Fruit fly (Drosophila melanogaster) whole organism, embryonic: Measurements from ENCODE around the gene Vm26Aa.

Experiments used
- Bdp1 ChIP-seq: fragments of 200-800 bp; sonication (Bioruptor generic); optimal IDR thresholded peaks from 3 replicates; lab custom pipeline; 2016; ENCODE audit warnings: missing biosample characterization, missing genetic modification characterization
- Bteb2 ChIP-seq: fragments of 200-800 bp; sonication (Bioruptor generic); optimal IDR thresholded peaks from 2 replicates; lab custom pipeline; 2016; ENCODE audit warnings: missing biosample characterization, missing genetic modification characterization
- CG10654 ChIP-seq: fragments of 200-800 bp; sonication (Bioruptor generic); optimal IDR thresholded peaks from 2 replicates; lab custom pipeline; 2016; ENCODE audit warnings: missing biosample characterization, missing genetic modification characterization
- CG12104 ChIP-seq: fragments of 200-800 bp; sonication (Bioruptor generic); optimal IDR thresholded peaks from 3 replicates; lab custom pipeline; 2016; ENCODE audit warnings: missing biosample characterization, missing genetic modification characterization
- CG12236 ChIP-seq: fragments of 200-800 bp; sonication (Bioruptor generic); optimal IDR thresholded peaks from 2 replicates; lab custom pipeline; 2016; ENCODE audit warnings: missing biosample characterization, missing genetic modification characterization
- CG14860 ChIP-seq: fragments of 200-800 bp; sonication (Bioruptor generic); IDR thresholded peaks from 3 replicates; pipeline ENCODE4 v1.3.6; 2022; ENCODE audit warnings: missing biosample characterization, missing genetic modification characterization; ENCODE audit not compliant: partially characterized antibody
- CG14965 ChIP-seq: fragments of 200-800 bp; sonication (Bioruptor generic); optimal IDR thresholded peaks from 2 replicates; lab custom pipeline; 2016; ENCODE audit warnings: missing biosample characterization, missing genetic modification characterization, borderline replicate concordance
- CG15073 ChIP-seq: fragments of 200-800 bp; sonication (Bioruptor generic); optimal IDR thresholded peaks from 2 replicates; lab custom pipeline; 2016; ENCODE audit warnings: missing biosample characterization, missing genetic modification characterization
- CG1792 ChIP-seq: fragments of 200-800 bp; sonication (Bioruptor generic); optimal IDR thresholded peaks from 2 replicates; lab custom pipeline; 2016; ENCODE audit warnings: missing biosample characterization, missing genetic modification characterization
- CG18619 ChIP-seq: fragments of 200-800 bp; sonication (Bioruptor generic); optimal IDR thresholded peaks from 3 replicates; lab custom pipeline; 2017; ENCODE audit warnings: missing biosample characterization, mild to moderate bottlenecking, missing genetic modification characterization
- CG2678 ChIP-seq: fragments of 200-800 bp; sonication (Bioruptor generic); optimal IDR thresholded peaks from 3 replicates; lab custom pipeline; 2019; ENCODE audit warnings: missing biosample characterization, mild to moderate bottlenecking, missing genetic modification characterization, moderate library complexity
- CG30020 ChIP-seq: fragments of 200-800 bp; optimal IDR thresholded peaks from 2 replicates; lab custom pipeline; 2019; ENCODE audit warnings: missing biosample characterization, mild to moderate bottlenecking, missing genetic modification characterization, moderate library complexity
- CG4730 ChIP-seq: fragments of 200-800 bp; sonication (Bioruptor generic); IDR thresholded peaks from 2 replicates; pipeline ENCODE4 v1.3.6; 2022; ENCODE audit warnings: missing biosample characterization, missing genetic modification characterization
- CG5245 ChIP-seq: fragments of 200-800 bp; sonication (Bioruptor generic); optimal IDR thresholded peaks from 3 replicates; lab custom pipeline; 2016; ENCODE audit warnings: missing biosample characterization, missing genetic modification characterization
- CG6175 ChIP-seq: fragments of 200-800 bp; sonication (Bioruptor generic); IDR thresholded peaks from 3 replicates; pipeline ENCODE4 v1.3.6; 2022; ENCODE audit warnings: missing biosample characterization, missing genetic modification characterization
- CG7839 ChIP-seq: fragments of 200-800 bp; sonication (Bioruptor generic); optimal IDR thresholded peaks from 3 replicates; lab custom pipeline; 2018; ENCODE audit warnings: missing biosample characterization, mild to moderate bottlenecking, missing genetic modification characterization, moderate library complexity
- CG8281 ChIP-seq: fragments of 200-800 bp; sonication (Bioruptor generic); optimal IDR thresholded peaks from 2 replicates; lab custom pipeline; 2018; ENCODE audit warnings: missing biosample characterization, mild to moderate bottlenecking, missing genetic modification characterization, moderate library complexity
- CG8924 ChIP-seq: fragments of 200-800 bp; optimal IDR thresholded peaks from 3 replicates; lab custom pipeline; 2019; ENCODE audit warnings: missing biosample characterization, mild to moderate bottlenecking, missing genetic modification characterization, moderate library complexity
- CG9215 ChIP-seq: fragments of 200-800 bp; sonication (Bioruptor generic); IDR thresholded peaks from 2 replicates; pipeline ENCODE4 v1.3.6; 2022; ENCODE audit warnings: missing biosample characterization, missing genetic modification characterization
- CG9797 ChIP-seq: fragments of 200-800 bp; sonication (Bioruptor generic); optimal IDR thresholded peaks from 3 replicates; lab custom pipeline; 2018; ENCODE audit warnings: missing biosample characterization, mild to moderate bottlenecking, missing genetic modification characterization
- CoRest ChIP-seq: fragments of 200-800 bp; sonication (Bioruptor generic); optimal IDR thresholded peaks from 3 replicates; lab custom pipeline; 2018; ENCODE audit warnings: missing biosample characterization, mild to moderate bottlenecking, missing genetic modification characterization, moderate library complexity
- D19B ChIP-seq: fragments of 200-800 bp; sonication (Bioruptor generic); optimal IDR thresholded peaks from 2 replicates; lab custom pipeline; 2017; ENCODE audit warnings: missing biosample characterization, mild to moderate bottlenecking, missing genetic modification characterization
- Hr51 ChIP-seq, 2 experiments: fragments of 200-800 bp; sonication (Bioruptor generic); optimal IDR thresholded peaks; 2 replicates in 1 of 2; 3 replicates in 1 of 2; lab custom pipeline; 2016 to 2018; ENCODE audit warnings: missing biosample characterization in 2 of 2, missing genetic modification characterization in 2 of 2, mild to moderate bottlenecking in 1 of 2, moderate library complexity in 1 of 2
- Rfx ChIP-seq: fragments of 200-800 bp; sonication (Bioruptor generic); IDR thresholded peaks from 2 replicates; pipeline ENCODE4 v1.3.6; 2022; ENCODE audit warnings: missing biosample characterization, missing genetic modification characterization
- Rx ChIP-seq: fragments of 200-800 bp; sonication (Bioruptor generic); IDR thresholded peaks from 2 replicates; pipeline ENCODE4 v1.3.6; 2022; ENCODE audit warnings: missing biosample characterization, missing genetic modification characterization
- Side ChIP-seq: fragments of 200-800 bp; sonication (Bioruptor generic); optimal IDR thresholded peaks from 2 replicates; lab custom pipeline; 2016; ENCODE audit warnings: missing biosample characterization, missing genetic modification characterization
- Sin3A ChIP-seq: fragments of >200 bp; optimal IDR thresholded peaks from 2 replicates; lab custom pipeline; 2018
- YL-1 ChIP-seq: fragments of 200-800 bp; sonication (Bioruptor generic); optimal IDR thresholded peaks from 3 replicates; lab custom pipeline; 2017; ENCODE audit warnings: missing biosample characterization, mild to moderate bottlenecking, missing genetic modification characterization
- bcd ChIP-seq: fragments of 200-800 bp; sonication (Bioruptor generic); optimal IDR thresholded peaks from 2 replicates; lab custom pipeline; 2017; ENCODE audit warnings: missing biosample characterization, mild to moderate bottlenecking, missing genetic modification characterization
- chif ChIP-seq, 2 experiments: fragments of 200-800 bp; sonication (Bioruptor generic); optimal IDR thresholded peaks; 3 replicates each; lab custom pipeline; 2016; ENCODE audit warnings: missing biosample characterization in 2 of 2, missing genetic modification characterization in 2 of 2
- cwo ChIP-seq: fragments of 200-800 bp; sonication (Bioruptor generic); optimal IDR thresholded peaks from 3 replicates; lab custom pipeline; 2017; ENCODE audit warnings: missing biosample characterization, missing genetic modification characterization, mild to moderate bottlenecking, moderate library complexity, missing genetic modification reagents
- dm ChIP-seq: fragments of 200-800 bp; sonication (Bioruptor generic); optimal IDR thresholded peaks from 3 replicates; lab custom pipeline; 2016; ENCODE audit warnings: missing biosample characterization, missing genetic modification characterization
- eyg ChIP-seq: fragments of 200-800 bp; sonication (Bioruptor generic); optimal IDR thresholded peaks from 3 replicates; lab custom pipeline; 2016; ENCODE audit warnings: missing biosample characterization, missing genetic modification characterization
- fd96Cb ChIP-seq: fragments of 200-800 bp; sonication (Bioruptor generic); optimal IDR thresholded peaks from 2 replicates; lab custom pipeline; 2018; ENCODE audit warnings: missing biosample characterization, mild to moderate bottlenecking, missing genetic modification characterization, moderate library complexity
- fru ChIP-seq: fragments of >200 bp; optimal IDR thresholded peaks from 2 replicates; lab custom pipeline; 2017
- inv ChIP-seq: fragments of 200-800 bp; sonication (Bioruptor generic); IDR thresholded peaks from 2 replicates; pipeline ENCODE4 v1.3.6; 2022; ENCODE audit warnings: missing biosample characterization, missing genetic modification characterization; ENCODE audit not compliant: partially characterized antibody
- nerfin-1 ChIP-seq: fragments of 200-800 bp; sonication (Bioruptor generic); optimal IDR thresholded peaks from 3 replicates; lab custom pipeline; 2019; ENCODE audit warnings: missing biosample characterization, mild to moderate bottlenecking, missing genetic modification characterization, moderate library complexity
- pita ChIP-seq: fragments of 200-800 bp; sonication (Bioruptor generic); optimal IDR thresholded peaks from 2 replicates; lab custom pipeline; 2017; ENCODE audit warnings: missing biosample characterization, mild to moderate bottlenecking, missing genetic modification characterization
- psq ChIP-seq: fragments of 200-800 bp; sonication (Bioruptor generic); optimal IDR thresholded peaks from 2 replicates; lab custom pipeline; 2017; ENCODE audit warnings: missing biosample characterization, missing genetic modification characterization
- ro ChIP-seq: fragments of 200-800 bp; sonication (Bioruptor generic); IDR thresholded peaks from 2 replicates; pipeline ENCODE4 v1.3.6; 2022; ENCODE audit warnings: missing biosample characterization, missing genetic modification characterization
- sc ChIP-seq, 3 experiments: fragments of >200 bp in 2 of 3; fragments of 200-800 bp in 1 of 3; sonication (Bioruptor generic) in 1 of 3; optimal IDR thresholded peaks; 2 replicates in 2 of 3; 3 replicates in 1 of 3; lab custom pipeline; 2017; ENCODE audit warnings: mild to moderate bottlenecking in 1 of 3, missing biosample characterization in 1 of 3, missing genetic modification characterization in 1 of 3, missing genetic modification reagents in 1 of 3
- schlank ChIP-seq: fragments of 200-800 bp; sonication (Bioruptor generic); optimal IDR thresholded peaks from 2 replicates; lab custom pipeline; 2018; ENCODE audit warnings: missing biosample characterization, mild to moderate bottlenecking, missing genetic modification characterization
- scrt ChIP-seq: fragments of 200-800 bp; sonication (Bioruptor generic); optimal IDR thresholded peaks from 2 replicates; lab custom pipeline; 2018; ENCODE audit warnings: missing biosample characterization, mild to moderate bottlenecking, missing genetic modification characterization, moderate library complexity
- sd ChIP-seq: fragments of 200-800 bp; sonication (Bioruptor generic); optimal IDR thresholded peaks from 3 replicates; lab custom pipeline; 2018; ENCODE audit warnings: missing biosample characterization, mild to moderate bottlenecking, missing genetic modification characterization, moderate library complexity
- slbo ChIP-seq: fragments of 200-800 bp; sonication (Bioruptor generic); IDR thresholded peaks from 2 replicates; pipeline ENCODE4 v1.3.6; 2022; ENCODE audit warnings: missing biosample characterization, missing genetic modification characterization
- tin ChIP-seq: fragments of 200-800 bp; sonication (Bioruptor generic); optimal IDR thresholded peaks from 3 replicates; lab custom pipeline; 2016; ENCODE audit warnings: missing biosample characterization, missing genetic modification characterization
- ttk ChIP-seq: fragments of 200-800 bp; sonication (Bioruptor generic); IDR thresholded peaks from 2 replicates; pipeline ENCODE4 v2.1.2; 2022; ENCODE audit warnings: missing biosample characterization, missing genetic modification characterization
- yki ChIP-seq: fragments of >200 bp; optimal IDR thresholded peaks from 3 replicates; lab custom pipeline; 2018
- zen ChIP-seq: fragments of 200-800 bp; sonication (Bioruptor generic); optimal IDR thresholded peaks from 3 replicates; lab custom pipeline; 2018; ENCODE audit warnings: missing biosample characterization, mild to moderate bottlenecking, missing genetic modification characterization, moderate library complexity

Gene Vm26Aa

dm6 chr2L:5943229-5944078, 16.7 kb downstream of the Vm26Aa start, which contains the start of the genes Sfp26Ad and Gpdh1 (continued):
- TF ChIP-seq zen (peak; percentile 25), dm (no peak), chif (GFP tag; optimal IDR thresholded peaks at IDR 0.05; lab: Kevin White, UChicago) (peak; percentile 68 to 76), ttk (peak; percentile 45; the same call in 1 of the 2 replicates), sc (optimal IDR thresholded peaks at IDR 0.05; lab: Kevin White, UChicago) (no peak), sc (GFP tag; optimal IDR thresholded peaks at IDR 0.05; lab: Kevin White, UChicago) (no peak), Bdp1 (GFP tag; lab: Kevin White, UChicago) (peak; percentile 67), Bteb2 (GFP tag; lab: Kevin White, UChicago) (peak; percentile 87), tin (GFP tag; lab: Kevin White, UChicago) (peak; percentile 86), CG12236 (peak; percentile 35), CG6175 (GFP tag; lab: Robert Waterston, UW) (peak; percentile 57; the same call in 2 of the 3 replicates), CG5245 (GFP tag; lab: Kevin White, UChicago) (peak; percentile 75), CG4730 (GFP tag; lab: Robert Waterston, UW) (peak; percentile 47; the same call in 1 of the 2 replicates), Sin3A (lab: Kevin White, UChicago) (peak; percentile 58), cwo (GFP tag; lab: Kevin White, UChicago) (peak; percentile 68), slbo (GFP tag; lab: Robert Waterston, UW) (peak; percentile 90), psq (GFP tag; lab: Kevin White, UChicago) (peak; percentile 61), ro (GFP tag; lab: Robert Waterston, UW) (no peak), bcd (GFP tag; lab: Kevin White, UChicago) (peak; percentile 73), CG14965 (GFP tag; lab: Kevin White, UChicago) (peak; percentile 27), CG2678 (tag; lab: Kevin White, UChicago) (peak; percentile 72), CG9215 (peak; percentile 62), CG14860 (GFP tag; lab: Robert Waterston, UW) (no peak), CG7839 (peak; percentile 66), D19B (peak; percentile 41), scrt (peak; percentile 36), Side (GFP tag; lab: Kevin White, UChicago) (peak; percentile 79), pita (GFP tag; lab: Kevin White, UChicago) (no peak), CG12104 (GFP tag; lab: Kevin White, UChicago) (peak; percentile 52), nerfin-1 (tag; lab: Kevin White, UChicago) (peak; percentile 35), CoRest (tag; lab: Kevin White, UChicago) (peak; percentile 72), CG18619 (GFP tag; lab: Kevin White, UChicago) (peak; percentile 58), fru (lab: Kevin White, UChicago) (no peak), CG9797 (GFP tag; lab: Kevin White, UChicago) (peak; percentile 54), Rx (GFP tag; lab: Robert Waterston, UW) (peak; percentile 44), fd96Cb (peak; percentile 46), CG30020 (peak; percentile 47), Rfx (GFP tag; lab: Robert Waterston, UW) (peak; percentile 84), CG8281 (tag; lab: Kevin White, UChicago) (no peak), yki (lab: Kevin White, UChicago) (peak; percentile 85), YL-1 (peak; percentile 23), CG8924 (tag; lab: Kevin White, UChicago) (peak; percentile 75), CG15073 (no peak), eyg (peak; percentile 71), schlank (tag; lab: Kevin White, UChicago) (no peak), CG1792 (GFP tag; lab: Kevin White, UChicago) (peak; percentile 56), sd (tag; lab: Kevin White, UChicago) (no peak), inv (no peak), CG10654 (peak; percentile 64), Hr51 (GFP tag; optimal IDR thresholded peaks at IDR 0.05; lab: Kevin White, UChicago) (peak; percentile 64 to 88)
